Worm (Caenorhabditis elegans) whole organism, L4 larva: ENCODE data around the gene fbxb-3.

ENCODE experiments used
- Y75B8A.6 ChIP-seq: fragments of 200-800 bp; sonication (Bioruptor generic); IDR thresholded peaks from 2 replicates; pipeline ENCODE4 v1.3.6; 2022; ENCODE audit warnings: missing genetic modification reagents, missing genetic modification characterization, missing compliant biosample characterization
- attf-4 ChIP-seq: sonication (generic microtip); optimal IDR thresholded peaks from 3 replicates; lab custom pipeline; 2017; ENCODE audit warnings: missing biosample characterization, missing genetic modification characterization
- ceh-82 ChIP-seq: sonication (generic microtip); optimal IDR thresholded peaks from 2 replicates; lab custom pipeline; 2017; ENCODE audit warnings: missing biosample characterization, missing genetic modification characterization
- lin-13 ChIP-seq: fragments of 150-350 bp; optimal IDR thresholded peaks from 2 replicates; lab custom pipeline; 2014; ENCODE audit warnings: missing biosample characterization, missing genetic modification reagents, missing genetic modification characterization
- nhr-10 ChIP-seq: fragments of 150-350 bp; optimal IDR thresholded peaks from 2 replicates; lab custom pipeline; 2014; ENCODE audit warnings: missing biosample characterization, missing genetic modification characterization
- pqm-1 ChIP-seq: sonication (generic microtip); optimal IDR thresholded peaks from 2 replicates; lab custom pipeline; 2017; ENCODE audit warnings: missing biosample characterization, missing genetic modification characterization
- snpc-4 ChIP-seq: fragments of 150-350 bp; optimal IDR thresholded peaks from 2 replicates; lab custom pipeline; 2014; ENCODE audit warnings: missing biosample characterization, missing genetic modification characterization
- tag-97 ChIP-seq: fragments of 200-800 bp; sonication (Bioruptor generic); IDR thresholded peaks from 2 replicates; pipeline ENCODE4 v1.3.6; 2022; ENCODE audit warnings: missing genetic modification characterization, missing compliant biosample characterization
- tra-1 ChIP-seq: fragments of 200-800 bp; sonication (Bioruptor generic); IDR thresholded peaks from 2 replicates; pipeline ENCODE4 v1.3.6; 2022; ENCODE audit warnings: missing genetic modification reagents, missing genetic modification characterization, missing compliant biosample characterization
- unc-130 ChIP-seq: sonication (generic microtip); optimal IDR thresholded peaks from 2 replicates; lab custom pipeline; 2016; ENCODE audit warnings: missing genetic modification reagents, missing genetic modification characterization, missing compliant biosample characterization
- ztf-7 ChIP-seq: fragments of 150-350 bp; optimal IDR thresholded peaks from 2 replicates; lab custom pipeline; 2014; ENCODE audit warnings: missing biosample characterization, missing genetic modification characterization

DNA sequence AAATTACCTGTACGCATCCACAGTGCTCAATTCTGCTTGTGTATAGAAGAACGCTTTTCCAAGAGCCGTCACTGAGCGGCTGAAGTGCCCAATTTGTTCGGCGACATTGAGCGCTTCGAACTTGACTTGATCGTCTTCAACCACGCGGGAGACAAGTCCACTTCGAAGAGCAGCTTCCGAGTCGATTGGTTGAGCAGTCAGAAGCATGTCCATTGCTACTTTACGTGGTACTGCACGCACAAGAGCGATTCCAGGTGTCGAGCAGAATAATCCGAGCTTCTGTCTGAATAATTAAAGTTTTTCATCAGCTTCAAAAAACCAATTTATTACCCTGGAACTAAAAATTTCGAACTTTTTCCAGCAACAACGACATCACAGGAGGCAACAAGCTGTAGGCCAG is 16.7 kb downstream of the fbxb-3 start:
- TF ChIP-seq ceh-82 (no peak), nhr-10 (no peak), ztf-7 (tag; lab: Kevin White, UChicago) (no peak), Y75B8A.6 (GFP tag; lab: Robert Waterston, UW) (no peak), unc-130 (GFP tag; lab: Kevin White, UChicago) (no peak), attf-4 (tag; lab: Kevin White, UChicago) (no peak), pqm-1 (tag; lab: Kevin White, UChicago) (no peak), tag-97 (GFP tag; lab: Robert Waterston, UW) (no peak), snpc-4 (tag; lab: Kevin White, UChicago) (no peak), lin-13 (no peak), tra-1 (GFP tag; lab: Robert Waterston, UW) (no peak)
